Fruit fly (Drosophila melanogaster): ENCODE measurements around the gene CG16743.

- no peak for TF ChIP-seq CG10348 (GFP tag; IDR thresholded peaks at IDR 0.05)
- TF ChIP-seq CG8159 (tag; optimal IDR thresholded peaks at IDR 0.05): no peak
These were observed 4.9 kb downstream of the CG16743 start for dm6 chr2L:10976864-10977586.

Measured in whole organism, pupa.